Fruit fly (Drosophila melanogaster): ENCODE data around the gene CG9175.

The CG9175 gene

dm6 chr2L:6092300-6092699, 6.5 kb downstream of the CG9175 start (continued):
- no peak for TF ChIP-seq wdn (GFP tag; IDR thresholded peaks at IDR 0.05)
- TF ChIP-seq CG12942 (GFP tag; optimal IDR thresholded peaks at IDR 0.05), result no peak
- TF ChIP-seq HLHmδ (GFP tag; optimal IDR thresholded peaks at IDR 0.05), result no peak
- TF ChIP-seq CG12769 (tag; optimal IDR thresholded peaks at IDR 0.05), result no peak
- peak; percentile 98 for TF ChIP-seq CG13894 (tag; optimal IDR thresholded peaks at IDR 0.05)
- 0 out of 2 replicates have a peak, but pooled peaks have one; percentile 14 for TF ChIP-seq Atf6 (GFP tag; IDR thresholded peaks at IDR 0.05)
- TF ChIP-seq eyg (GFP tag; optimal IDR thresholded peaks at IDR 0.05), result no peak
- TF ChIP-seq btn (GFP tag; optimal IDR thresholded peaks at IDR 0.05), result no peak
- TF ChIP-seq abd-A (tag; optimal IDR thresholded peaks at IDR 0.05), result peak; percentile 62
- TF ChIP-seq schlank (tag; optimal IDR thresholded peaks at IDR 0.05), result no peak
- TF ChIP-seq slp2 (GFP tag; optimal IDR thresholded peaks at IDR 0.05), result no peak
- TF ChIP-seq ttk (GFP tag; IDR thresholded peaks at IDR 0.05), result no peak
- TF ChIP-seq NC2α (GFP tag; optimal IDR thresholded peaks at IDR 0.05), result no peak
- TF ChIP-seq lov (optimal IDR thresholded peaks at IDR 0.05), result no peak
- no peak for TF ChIP-seq lov (GFP tag; IDR thresholded peaks at IDR 0.05)
- TF ChIP-seq CG2199 (GFP tag; IDR thresholded peaks at IDR 0.05), result no peak
- no peak for TF ChIP-seq CG14710 (tag; optimal IDR thresholded peaks at IDR 0.05)
- peak; percentile 59 for TF ChIP-seq Ets97D (GFP tag; optimal IDR thresholded peaks at IDR 0.05)
- peak; percentile 65; the same call in 1 of the 2 replicates for TF ChIP-seq CG32767 (GFP tag; IDR thresholded peaks at IDR 0.05)
- no peak for TF ChIP-seq CG4854 (GFP tag; optimal IDR thresholded peaks at IDR 0.05)
- TF ChIP-seq Med (GFP tag), result no peak
- TF ChIP-seq CG6654 (GFP tag; optimal IDR thresholded peaks at IDR 0.05), result no peak
- peak in 1 of 2 experiments; percentile 11 for TF ChIP-seq Trl (optimal IDR thresholded peaks at IDR 0.05)
- TF ChIP-seq Trl (GFP tag; optimal IDR thresholded peaks at IDR 0.05), result no peak
- no peak for TF ChIP-seq CG3847 (GFP tag; IDR thresholded peaks at IDR 0.05)
- no peak for TF ChIP-seq Hr51 (GFP tag; optimal IDR thresholded peaks at IDR 0.05)
- TF ChIP-seq NFAT (GFP tag; IDR thresholded peaks at IDR 0.05), result no peak
- TF ChIP-seq dmrt11E (tag; optimal IDR thresholded peaks at IDR 0.05), result no peak
- no peak for TF ChIP-seq Sry-β (GFP tag; optimal IDR thresholded peaks at IDR 0.05)
- TF ChIP-seq CG6272 (GFP tag; IDR thresholded peaks at IDR 0.05), result no peak
- no peak for TF ChIP-seq CG43689 (GFP tag; IDR thresholded peaks at IDR 0.05)
- TF ChIP-seq Taf1 (GFP tag; IDR thresholded peaks at IDR 0.05), result no peak
- no peak for TF ChIP-seq CG3407 (GFP tag; optimal IDR thresholded peaks at IDR 0.05)
- TF ChIP-seq unpg (GFP tag; optimal IDR thresholded peaks at IDR 0.05), result no peak
- peak; percentile 58 for TF ChIP-seq CG5180 (GFP tag; optimal IDR thresholded peaks at IDR 0.05)
- TF ChIP-seq Dbx (GFP tag; IDR thresholded peaks at IDR 0.05), result no peak
- peak; percentile 15; the same call in 1 of the 2 replicates for TF ChIP-seq Adf1 (GFP tag; IDR thresholded peaks at IDR 0.05)
- TF ChIP-seq jigr1 (GFP tag; IDR thresholded peaks at IDR 0.05), result no peak
- no peak for TF ChIP-seq gfzf (GFP tag; optimal IDR thresholded peaks at IDR 0.05)
- TF ChIP-seq CG32772 (GFP tag; IDR thresholded peaks at IDR 0.05), result 0 out of 2 replicates have a peak, but pooled peaks have one; percentile 24
- no peak for TF ChIP-seq CG3995 (GFP tag; optimal IDR thresholded peaks at IDR 0.05)
- no peak for TF ChIP-seq CG3163 (GFP tag; optimal IDR thresholded peaks at IDR 0.05)
- TF ChIP-seq toy (GFP tag; IDR thresholded peaks at IDR 0.05), result no peak
- no peak for TF ChIP-seq gcm2 (GFP tag; optimal IDR thresholded peaks at IDR 0.05)
